Fruit fly (Drosophila melanogaster): ENCODE data around the gene CG31633.

DNA sequence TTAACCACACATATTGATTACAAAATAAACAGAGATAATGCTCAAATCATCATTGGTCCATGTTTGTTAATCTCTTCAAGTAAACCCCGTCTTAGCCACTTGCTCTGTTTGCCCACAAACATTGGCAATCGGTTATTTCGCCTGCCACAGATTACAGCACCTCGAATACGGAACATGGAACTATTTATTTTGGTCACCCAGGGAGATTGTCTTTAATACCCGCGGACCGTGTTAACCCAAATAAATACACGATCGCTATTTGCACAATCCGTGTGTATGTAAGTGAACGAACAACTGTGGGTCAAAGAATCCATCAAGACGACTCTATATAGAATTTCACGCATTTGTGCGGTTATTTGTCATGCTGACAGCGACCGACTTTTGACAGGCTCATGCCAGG lies 44.6 kb upstream of the CG31633 start:
- TF ChIP-seq EcR (GFP tag; optimal IDR thresholded peaks at IDR 0.05): no peak
- TF ChIP-seq usp (GFP tag; optimal IDR thresholded peaks at IDR 0.05): no peak
- TF ChIP-seq Dll (optimal IDR thresholded peaks at IDR 0.05): no peak
